Fruit fly (Drosophila melanogaster): ENCODE results near the gene Lcp65Ag3.

DNA sequence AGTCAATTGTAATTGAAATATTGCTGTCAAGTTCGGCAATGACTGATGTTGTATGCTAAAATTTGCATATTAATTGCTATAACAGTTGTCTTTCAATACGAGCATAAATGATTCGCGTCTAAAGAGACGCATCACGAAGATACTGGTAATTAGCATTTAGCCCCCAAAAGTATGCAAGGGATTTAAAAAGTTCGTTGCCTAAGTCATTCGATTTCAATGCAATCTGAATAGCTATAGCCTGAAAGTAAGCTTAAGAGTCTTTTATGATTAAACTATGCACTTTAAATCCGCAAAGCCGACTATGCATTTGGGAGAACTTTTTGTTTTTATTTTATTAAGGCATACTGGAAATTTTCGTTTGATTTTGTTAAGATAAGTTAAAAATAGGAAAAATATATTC is 1.2 kb downstream of the Lcp65Ag3 start:
- no peak for TF ChIP-seq OdsH (GFP tag; optimal IDR thresholded peaks at IDR 0.05)
- TF ChIP-seq GATAd (GFP tag; optimal IDR thresholded peaks at IDR 0.05): no peak
- TF ChIP-seq HLH106 (tag; optimal IDR thresholded peaks at IDR 0.05): no peak
- no peak for TF ChIP-seq pan (optimal IDR thresholded peaks at IDR 0.05)
- no peak for TF ChIP-seq CrebA (GFP tag; optimal IDR thresholded peaks at IDR 0.05; ENCODE audit: borderline replicate concordance)
- TF ChIP-seq lola (GFP tag; optimal IDR thresholded peaks at IDR 0.05): no peak
